Fruit fly (Drosophila melanogaster): Measurements from ENCODE around the gene twin.

dm6 chr3R:24219093-24219492, 2.7 kb downstream of the twin start:
- TF ChIP-seq insv (optimal IDR thresholded peaks at IDR 0.05) (no peak), h (optimal IDR thresholded peaks at IDR 0.05) (no peak), psq (optimal IDR thresholded peaks at IDR 0.05) (no peak), Myc (optimal IDR thresholded peaks at IDR 0.05) (no peak), Sin3A (optimal IDR thresholded peaks at IDR 0.05) (no peak), ttk (optimal IDR thresholded peaks at IDR 0.05) (no peak)
